Fruit fly (Drosophila melanogaster) whole organism, wandering third instar larva: ENCODE data around the gene CG10650.

Experiments used
- Abd-B ChIP-seq: fragments of >200 bp; optimal IDR thresholded peaks from 2 replicates; lab custom pipeline; 2017; ENCODE audit warnings: missing biosample characterization, missing genetic modification characterization
- CrebA ChIP-seq: fragments of 200-800 bp; sonication (Bioruptor generic); optimal IDR thresholded peaks from 2 replicates; lab custom pipeline; 2016; ENCODE audit warnings: missing biosample characterization, mild to moderate bottlenecking, missing genetic modification characterization, borderline replicate concordance
- Dfd ChIP-seq: fragments of >200 bp; optimal IDR thresholded peaks from 2 replicates; lab custom pipeline; 2017; ENCODE audit warnings: missing biosample characterization, missing genetic modification characterization
- Hnf4 ChIP-seq: fragments of 200-800 bp; sonication (Bioruptor generic); optimal IDR thresholded peaks from 2 replicates; lab custom pipeline; 2016; ENCODE audit warnings: missing biosample characterization, mild to moderate bottlenecking, missing genetic modification characterization
- N ChIP-seq: fragments of >200 bp; optimal IDR thresholded peaks from 2 replicates; lab custom pipeline; 2018; ENCODE audit warnings: missing biosample characterization, missing external identifiers, missing genetic modification characterization
- Sp1 ChIP-seq: fragments of 200-800 bp; sonication (Bioruptor generic); optimal IDR thresholded peaks from 3 replicates; lab custom pipeline; 2019; ENCODE audit warnings: missing biosample characterization, mild to moderate bottlenecking, missing genetic modification characterization, moderate library complexity
- br ChIP-seq: fragments of 200-800 bp; sonication (Bioruptor generic); optimal IDR thresholded peaks from 2 replicates; lab custom pipeline; 2016; ENCODE audit warnings: missing biosample characterization, missing genetic modification characterization
- dsf ChIP-seq: sonication (Bioruptor generic); optimal IDR thresholded peaks from 2 replicates; lab custom pipeline; 2016; ENCODE audit warnings: missing biosample characterization, missing genetic modification characterization, borderline replicate concordance
- h ChIP-seq: fragments of 200-800 bp; sonication (Bioruptor generic); optimal IDR thresholded peaks from 3 replicates; lab custom pipeline; 2016; ENCODE audit warnings: missing biosample characterization, mild to moderate bottlenecking, missing genetic modification characterization
- lola ChIP-seq: fragments of >200 bp; optimal IDR thresholded peaks from 2 replicates; lab custom pipeline; 2017; ENCODE audit warnings: missing biosample characterization, missing genetic modification characterization
- sv ChIP-seq: fragments of 200-800 bp; sonication (Bioruptor generic); optimal IDR thresholded peaks from 3 replicates; lab custom pipeline; 2016; ENCODE audit warnings: missing biosample characterization, missing genetic modification characterization
- woc ChIP-seq: sonication (Bioruptor generic); optimal IDR thresholded peaks from 2 replicates; lab custom pipeline; 2016; ENCODE audit warnings: missing biosample characterization, mild to moderate bottlenecking, missing genetic modification characterization

dm6 chr2L:18954255-18954715, 41.4 kb downstream of the CG10650 start, which contains the start of gene CG10621:
- TF ChIP-seq sv (GFP tag; lab: Kevin White, UChicago) (no peak), Abd-B (GFP tag; lab: Kevin White, UChicago) (no peak), dsf (no peak), CrebA (no peak), br (GFP tag; lab: Kevin White, UChicago) (peak; percentile 65), h (peak; percentile 34), Hnf4 (GFP tag; lab: Kevin White, UChicago) (peak; percentile 65), lola (GFP tag; lab: Kevin White, UChicago) (no peak), Sp1 (no peak), Dfd (GFP tag; lab: Kevin White, UChicago) (no peak), N (no peak), woc (no peak)
